Worm (Caenorhabditis elegans): ENCODE data around the gene appg-1.

DNA sequence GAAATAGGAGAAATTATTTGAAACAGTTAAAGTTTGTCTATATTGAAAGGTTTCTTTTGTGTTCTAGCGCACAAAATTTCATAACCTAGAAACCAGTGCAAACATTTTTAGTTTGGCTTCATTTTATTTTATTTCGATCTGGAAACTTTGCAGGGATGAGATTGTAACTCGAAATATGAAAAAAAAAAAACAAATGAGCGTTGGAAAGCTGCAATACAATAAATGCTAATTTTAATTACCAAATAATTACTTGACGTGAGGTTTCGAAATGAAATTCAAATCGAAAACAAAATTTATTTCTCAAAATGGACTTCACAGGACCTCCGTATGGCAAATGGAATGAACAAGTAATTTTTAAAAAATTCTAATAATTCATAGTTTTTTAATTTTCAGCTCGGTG, 8.8 kb upstream of the appg-1 start, which contains the start of gene M02G9.4:
- no peak for TF ChIP-seq elt-1 (tag; optimal IDR thresholded peaks at IDR 0.05; ENCODE audit: borderline replicate concordance, insufficient read depth)
- no peak for TF ChIP-seq nhr-12 (tag; optimal IDR thresholded peaks at IDR 0.05)

All from whole organism, mixed stage, embryonic.